Fruit fly (Drosophila melanogaster): ENCODE data around the gene CG17147.
A peak's percentile ranks its signal among the peaks of the same experiment; 100 is the strongest.

Gene CG17147

DNA sequence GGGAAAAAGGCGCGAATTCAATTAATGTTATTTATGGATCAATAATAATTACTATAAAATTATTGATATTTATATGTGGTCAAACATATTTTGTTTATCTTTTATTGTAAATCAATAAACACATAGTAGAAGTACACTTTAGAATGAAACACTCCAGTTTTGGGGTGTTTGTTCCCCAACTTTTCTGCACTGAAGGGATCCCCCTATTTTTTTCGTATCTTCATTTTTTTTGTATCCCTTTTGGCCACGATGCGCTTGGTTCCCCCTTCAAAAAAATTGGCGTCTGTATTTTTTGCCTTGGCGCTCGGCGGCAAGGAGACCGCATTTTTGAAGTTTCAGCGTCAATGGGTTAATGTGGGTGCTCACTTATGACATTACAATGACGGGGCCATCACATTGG, 17.0 kb downstream of the CG17147 start, which contains the start of gene Clc:
Gene Clc, plus strand, starts transcription at position 301 of the 400 bp plus-strand sequence.
- no peak for TF ChIP-seq cic (GFP tag; optimal IDR thresholded peaks at IDR 0.05)
- TF ChIP-seq CG1620 (GFP tag; optimal IDR thresholded peaks at IDR 0.05): no peak
- no peak for TF ChIP-seq bab1 (GFP tag; optimal IDR thresholded peaks at IDR 0.05)
- TF ChIP-seq ovo (GFP tag; optimal IDR thresholded peaks at IDR 0.05): no peak
- no peak for TF ChIP-seq CG7101 (tag; optimal IDR thresholded peaks at IDR 0.05)
- no peak for TF ChIP-seq CG11617 (GFP tag; optimal IDR thresholded peaks at IDR 0.05)
- no peak for TF ChIP-seq Crg-1 (GFP tag; optimal IDR thresholded peaks at IDR 0.05)
- TF ChIP-seq CG5204 (GFP tag; optimal IDR thresholded peaks at IDR 0.05): no peak
- TF ChIP-seq toe (GFP tag; optimal IDR thresholded peaks at IDR 0.05): no peak
- no peak for TF ChIP-seq CG14711 (tag; optimal IDR thresholded peaks at IDR 0.05)
- TF ChIP-seq pad (GFP tag; optimal IDR thresholded peaks at IDR 0.05): no peak
- no peak for TF ChIP-seq CG7045 (GFP tag; optimal IDR thresholded peaks at IDR 0.05)
- TF ChIP-seq Clk (GFP tag; optimal IDR thresholded peaks at IDR 0.05): no peak
- no peak for TF ChIP-seq Mnt (GFP tag; optimal IDR thresholded peaks at IDR 0.05)
- no peak for TF ChIP-seq cnc (optimal IDR thresholded peaks at IDR 0.05)
- TF ChIP-seq Hr96 (GFP tag; optimal IDR thresholded peaks at IDR 0.05): no peak
- TF ChIP-seq tj (GFP tag; optimal IDR thresholded peaks at IDR 0.05): no peak
- no peak for TF ChIP-seq CG33017 (tag; optimal IDR thresholded peaks at IDR 0.05)
- TF ChIP-seq CG12768 (GFP tag; optimal IDR thresholded peaks at IDR 0.05): no peak
- no peak for TF ChIP-seq kay (GFP tag; ENCODE audit: borderline replicate concordance)

DNA sequence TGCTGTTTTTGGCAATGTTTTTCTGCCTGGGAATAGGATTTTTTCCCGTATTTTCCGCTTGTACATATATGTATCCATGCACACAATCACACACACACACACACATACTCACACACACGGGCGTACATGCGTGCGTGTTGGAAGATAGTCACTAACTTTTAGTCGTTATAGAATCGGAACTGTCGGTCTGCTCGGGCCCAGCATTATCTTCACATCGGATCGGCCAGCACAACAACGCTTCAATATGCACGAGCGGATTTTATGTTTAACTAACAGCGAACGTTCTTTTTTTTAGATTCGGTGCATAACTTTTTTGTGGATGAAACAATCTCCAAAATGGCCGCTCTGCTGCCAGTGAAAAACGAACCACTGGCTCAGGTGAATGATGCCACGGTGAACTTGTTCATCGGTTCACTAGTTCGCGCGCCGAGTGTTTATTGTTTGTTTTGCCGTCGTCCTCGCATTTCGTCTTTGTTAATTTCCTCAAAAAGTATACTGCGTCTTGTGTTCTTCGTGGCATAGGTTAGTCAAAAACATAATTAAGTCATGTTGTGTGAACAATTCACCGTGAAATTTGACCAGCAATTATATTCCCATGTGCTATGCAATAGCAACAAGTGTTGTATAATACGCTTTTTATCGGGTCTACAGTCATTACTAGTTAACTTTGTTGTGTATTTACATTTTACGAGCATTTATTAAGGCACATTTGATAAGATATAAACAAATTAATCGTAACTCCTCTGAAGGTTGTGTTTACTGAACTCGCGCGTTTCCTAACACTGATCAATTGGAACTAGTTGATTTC, 17.6 kb downstream of the CG17147 start, which contains the start of the genes CG6951 and CG17233:
Gene CG6951, plus strand, starts transcription at position 105 of the 808 bp plus-strand sequence.
Gene CG17233, minus strand, starts transcription at position 741 of the 808 bp plus-strand sequence.
- TF ChIP-seq tj (GFP tag; optimal IDR thresholded peaks at IDR 0.05): no peak
- no peak for TF ChIP-seq CG5204 (GFP tag; optimal IDR thresholded peaks at IDR 0.05)
- no peak for TF ChIP-seq CG7101 (tag; optimal IDR thresholded peaks at IDR 0.05)
- no peak for TF ChIP-seq cic (GFP tag; optimal IDR thresholded peaks at IDR 0.05)
- TF ChIP-seq ovo (GFP tag; optimal IDR thresholded peaks at IDR 0.05): no peak
- peak; percentile 34 for TF ChIP-seq Hr96 (GFP tag; optimal IDR thresholded peaks at IDR 0.05)
- TF ChIP-seq CG12768 (GFP tag; optimal IDR thresholded peaks at IDR 0.05): no peak
- no peak for TF ChIP-seq CG14711 (tag; optimal IDR thresholded peaks at IDR 0.05)
- TF ChIP-seq CG1620 (GFP tag; optimal IDR thresholded peaks at IDR 0.05): no peak
- TF ChIP-seq Mnt (GFP tag; optimal IDR thresholded peaks at IDR 0.05): peak; percentile 38
- no peak for TF ChIP-seq cnc (optimal IDR thresholded peaks at IDR 0.05)
- TF ChIP-seq CG33017 (tag; optimal IDR thresholded peaks at IDR 0.05): no peak
- TF ChIP-seq bab1 (GFP tag; optimal IDR thresholded peaks at IDR 0.05): peak; percentile 26
- peak; percentile 19 for TF ChIP-seq toe (GFP tag; optimal IDR thresholded peaks at IDR 0.05)
- no peak for TF ChIP-seq Clk (GFP tag; optimal IDR thresholded peaks at IDR 0.05)

DNA sequence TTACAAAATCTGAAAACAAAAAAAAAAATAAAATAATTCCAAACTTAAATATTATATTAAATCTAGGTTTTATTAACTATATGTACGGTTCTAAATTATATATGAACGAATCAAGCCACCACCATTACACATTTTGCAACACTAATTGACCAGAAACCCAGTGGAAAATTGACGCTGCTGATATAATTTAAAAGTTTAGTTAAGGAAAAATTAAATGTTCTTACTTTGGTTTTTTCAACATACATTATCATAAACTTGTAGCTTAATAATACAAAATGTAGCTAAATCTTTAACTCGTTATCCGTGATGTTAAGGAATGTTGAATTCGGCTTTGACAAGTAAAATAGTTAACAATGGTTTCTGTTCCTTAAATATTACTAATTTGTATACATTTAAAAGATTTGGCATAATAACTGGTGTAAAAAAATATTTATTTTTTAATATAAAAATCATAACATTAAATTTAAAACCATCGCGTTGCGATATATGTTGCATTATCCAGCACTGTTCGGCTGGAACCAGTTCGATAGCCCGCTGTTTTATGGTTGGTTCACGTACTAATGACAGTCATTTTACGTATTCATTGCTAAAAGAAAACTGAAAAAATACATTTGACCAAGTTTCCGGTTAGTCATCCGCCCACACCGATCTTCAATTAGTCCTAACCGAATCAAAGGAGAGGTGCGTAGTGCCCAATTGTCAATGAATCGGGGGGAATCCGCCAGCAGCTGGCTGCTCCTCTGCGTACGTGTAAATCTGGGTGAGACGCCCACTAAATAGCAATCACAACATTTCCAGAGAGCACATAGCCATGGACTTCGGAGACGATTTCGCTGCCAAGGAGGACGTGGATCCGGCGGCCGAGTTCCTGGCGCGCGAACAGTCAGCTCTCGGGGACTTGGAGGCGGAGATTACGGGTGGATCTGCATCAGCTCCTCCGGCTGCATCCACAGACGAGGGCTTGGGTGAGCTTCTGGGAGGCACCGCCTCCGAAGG, 18.6 kb downstream of the CG17147 start:
- TF ChIP-seq ovo (GFP tag; optimal IDR thresholded peaks at IDR 0.05): peak; percentile 36
- TF ChIP-seq Hr96 (GFP tag; optimal IDR thresholded peaks at IDR 0.05): peak; percentile 17
- TF ChIP-seq CG7101 (tag; optimal IDR thresholded peaks at IDR 0.05): peak; percentile 70
- peak; percentile 40 for TF ChIP-seq Crg-1 (GFP tag; optimal IDR thresholded peaks at IDR 0.05)
- peak; percentile 1 for TF ChIP-seq bab1 (GFP tag; optimal IDR thresholded peaks at IDR 0.05)
- TF ChIP-seq CG14711 (tag; optimal IDR thresholded peaks at IDR 0.05): peak; percentile 68
- peak; percentile 34 for TF ChIP-seq tj (GFP tag; optimal IDR thresholded peaks at IDR 0.05)
- peak; percentile 66 for TF ChIP-seq CG12768 (GFP tag; optimal IDR thresholded peaks at IDR 0.05)
- peak; percentile 82 for TF ChIP-seq kay (GFP tag; ENCODE audit: borderline replicate concordance)
- peak; percentile 50 for TF ChIP-seq CG33017 (tag; optimal IDR thresholded peaks at IDR 0.05)
- peak; percentile 52 for TF ChIP-seq CG5204 (GFP tag; optimal IDR thresholded peaks at IDR 0.05)
- TF ChIP-seq CG1620 (GFP tag; optimal IDR thresholded peaks at IDR 0.05): peak; percentile 12
- TF ChIP-seq CG7045 (GFP tag; optimal IDR thresholded peaks at IDR 0.05): peak; percentile 57
- no peak for TF ChIP-seq cnc (optimal IDR thresholded peaks at IDR 0.05)
- peak; percentile 17 for TF ChIP-seq Mnt (GFP tag; optimal IDR thresholded peaks at IDR 0.05)
- TF ChIP-seq toe (GFP tag; optimal IDR thresholded peaks at IDR 0.05): peak; percentile 51
- TF ChIP-seq pad (GFP tag; optimal IDR thresholded peaks at IDR 0.05): peak; percentile 60
- no peak for TF ChIP-seq cic (GFP tag; optimal IDR thresholded peaks at IDR 0.05)
- peak; percentile 78 for TF ChIP-seq CG11617 (GFP tag; optimal IDR thresholded peaks at IDR 0.05)
- peak; percentile 47 for TF ChIP-seq Clk (GFP tag; optimal IDR thresholded peaks at IDR 0.05)

DNA sequence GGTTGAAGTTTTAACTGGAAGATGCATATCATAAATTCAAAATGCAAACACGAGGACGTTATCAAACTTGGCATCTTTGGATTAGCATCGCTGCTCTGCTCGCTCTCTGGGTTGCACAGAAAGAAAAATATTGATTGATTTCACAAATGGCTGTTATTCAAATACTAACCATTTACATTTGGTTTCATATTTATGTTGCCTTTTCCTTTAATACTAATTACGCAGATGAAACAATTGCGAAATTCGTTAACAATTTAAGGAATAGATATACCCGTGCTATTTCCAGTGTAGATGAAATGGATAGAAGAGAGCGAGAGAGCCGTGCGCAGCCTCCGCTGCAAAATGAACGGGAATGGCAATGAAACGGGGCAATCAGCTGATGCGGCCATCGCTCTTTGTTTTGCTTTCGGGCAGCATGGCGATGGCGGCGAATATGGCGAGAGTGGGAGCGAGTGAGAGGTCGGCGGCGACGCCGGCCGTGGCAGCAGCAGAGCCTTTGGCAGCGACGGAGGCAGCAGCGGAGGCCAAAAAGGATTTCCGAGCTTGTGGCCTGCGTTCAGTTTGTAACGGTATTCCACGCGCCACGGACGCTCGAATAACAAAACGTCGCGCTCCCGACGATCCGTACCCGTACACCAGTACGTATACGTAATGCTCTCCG, 23.9 kb downstream of the CG17147 start, which contains the start of gene rdgC:
Gene rdgC, plus strand, starts transcription at position 568 of the 661 bp plus-strand sequence.
- peak; percentile 84 for TF ChIP-seq Hr96 (GFP tag; optimal IDR thresholded peaks at IDR 0.05)
- peak; percentile 86 for TF ChIP-seq kay (GFP tag; ENCODE audit: borderline replicate concordance)
- peak; percentile 87 for TF ChIP-seq CG7101 (tag; optimal IDR thresholded peaks at IDR 0.05)
- peak; percentile 92 for TF ChIP-seq CG14711 (tag; optimal IDR thresholded peaks at IDR 0.05)
- peak; percentile 74 for TF ChIP-seq CG11617 (GFP tag; optimal IDR thresholded peaks at IDR 0.05)
- TF ChIP-seq CG7045 (GFP tag; optimal IDR thresholded peaks at IDR 0.05): peak; percentile 94
- peak; percentile 93 for TF ChIP-seq CG33017 (tag; optimal IDR thresholded peaks at IDR 0.05)
- TF ChIP-seq CG12768 (GFP tag; optimal IDR thresholded peaks at IDR 0.05): peak; percentile 95
- peak; percentile 85 for TF ChIP-seq toe (GFP tag; optimal IDR thresholded peaks at IDR 0.05)
- peak; percentile 90 for TF ChIP-seq Clk (GFP tag; optimal IDR thresholded peaks at IDR 0.05)
- TF ChIP-seq cic (GFP tag; optimal IDR thresholded peaks at IDR 0.05): peak; percentile 35
- TF ChIP-seq ovo (GFP tag; optimal IDR thresholded peaks at IDR 0.05): peak; percentile 40
- no peak for TF ChIP-seq cnc (optimal IDR thresholded peaks at IDR 0.05)
- TF ChIP-seq CG1620 (GFP tag; optimal IDR thresholded peaks at IDR 0.05): peak; percentile 22
- peak; percentile 50 for TF ChIP-seq tj (GFP tag; optimal IDR thresholded peaks at IDR 0.05)
- TF ChIP-seq bab1 (GFP tag; optimal IDR thresholded peaks at IDR 0.05): peak; percentile 17
- TF ChIP-seq Crg-1 (GFP tag; optimal IDR thresholded peaks at IDR 0.05): peak; percentile 38
- TF ChIP-seq Mnt (GFP tag; optimal IDR thresholded peaks at IDR 0.05): peak; percentile 4
- peak; percentile 71 for TF ChIP-seq pad (GFP tag; optimal IDR thresholded peaks at IDR 0.05)
- peak; percentile 90 for TF ChIP-seq CG5204 (GFP tag; optimal IDR thresholded peaks at IDR 0.05)

All from whole organism, adult.